Fruit fly (Drosophila melanogaster) Kc167 (cell line): ENCODE measurements around the gene Glyat.

Source experiments
- Myc ChIP-seq: fragments of >200 bp; optimal IDR thresholded peaks from 2 replicates; lab custom pipeline; 2017; ENCODE audit warnings: missing external identifiers
- psq ChIP-seq: fragments of >200 bp; optimal IDR thresholded peaks from 2 replicates; lab custom pipeline; 2017; ENCODE audit warnings: missing external identifiers

- no peak for TF ChIP-seq psq (lab: Kevin White, UChicago)
- TF ChIP-seq Myc (lab: Kevin White, UChicago), result no peak
Observed at dm6 chr2L:8006038-8006437, 4.4 kb downstream of the Glyat start.
